Worm (Caenorhabditis elegans) whole organism, L1 larva: ENCODE data around the gene C28G1.2.

Experiments
- F16B12.6 ChIP-seq: fragments of 150-350 bp; optimal IDR thresholded peaks from 2 replicates; lab custom pipeline; 2014; ENCODE audit warnings: missing biosample characterization, missing genetic modification characterization
- aly-2 ChIP-seq: fragments of 150-350 bp; optimal IDR thresholded peaks from 2 replicates; lab custom pipeline; 2014; ENCODE audit warnings: missing biosample characterization, missing genetic modification characterization
- ama-1 ChIP-seq: fragments of 150-350 bp; optimal IDR thresholded peaks from 2 replicates; lab custom pipeline; 2014
- blmp-1 ChIP-seq: fragments of 150-350 bp; optimal IDR thresholded peaks from 2 replicates; lab custom pipeline; 2014; ENCODE audit warnings: missing biosample characterization, missing genetic modification characterization
- ceh-63 ChIP-seq: fragments of 200-800 bp; sonication (Bioruptor generic); optimal IDR thresholded peaks from 2 replicates; lab custom pipeline; 2018; ENCODE audit warnings: mild to moderate bottlenecking, missing genetic modification characterization, missing compliant biosample characterization
- ceh-82 ChIP-seq, 3 experiments: fragments of 150-350 bp in 1 of 3; sonication (generic microtip) in 2 of 3; optimal IDR thresholded peaks; 2 replicates each; lab custom pipeline; 2014 to 2017; ENCODE audit warnings: missing biosample characterization in 3 of 3, missing genetic modification characterization in 3 of 3
- ceh-88 ChIP-seq: fragments of 200-800 bp; sonication (Bioruptor generic); IDR thresholded peaks from 2 replicates; pipeline ENCODE4 v1.3.6; 2022; ENCODE audit warnings: missing genetic modification characterization, missing compliant biosample characterization
- ceh-90 ChIP-seq: sonication (generic microtip); optimal IDR thresholded peaks from 2 replicates; lab custom pipeline; 2016; ENCODE audit warnings: missing genetic modification characterization, missing compliant biosample characterization
- dsc-1 ChIP-seq: sonication (generic microtip); optimal IDR thresholded peaks from 2 replicates; lab custom pipeline; 2016; ENCODE audit warnings: mild to moderate bottlenecking, missing genetic modification characterization, missing compliant biosample characterization
- efl-1 ChIP-seq, 4 experiments: fragments of 150-350 bp; optimal IDR thresholded peaks in 3 of 4; peaks in 1 of 4; 1 replicate in 1 of 4; 2 replicates in 3 of 4; lab custom pipeline; 2014; ENCODE audit warnings: missing biosample characterization in 2 of 4, missing genetic modification characterization in 2 of 4, missing genetic modification reagents in 2 of 4
- elt-3 ChIP-seq, 6 experiments: fragments of 150-350 bp in 1 of 6; sonication (generic microtip); optimal IDR thresholded peaks; 2 replicates each; lab custom pipeline; 2017 to 2018; ENCODE audit warnings: missing biosample characterization in 6 of 6, missing genetic modification characterization in 6 of 6, inconsistent platforms in 1 of 6
- fkh-8 ChIP-seq: sonication (generic microtip); optimal IDR thresholded peaks from 2 replicates; lab custom pipeline; 2016; ENCODE audit warnings: mild to moderate bottlenecking, missing genetic modification characterization, missing compliant biosample characterization
- grh-1 ChIP-seq: fragments of 200-800 bp; sonication (Bioruptor generic); IDR thresholded peaks from 2 replicates; pipeline ENCODE4 v1.3.6; 2022; ENCODE audit warnings: missing genetic modification reagents, missing genetic modification characterization, missing compliant biosample characterization
- hlh-4 ChIP-seq: sonication (generic microtip); optimal IDR thresholded peaks from 2 replicates; lab custom pipeline; 2016; ENCODE audit warnings: mild to moderate bottlenecking, missing genetic modification characterization, missing compliant biosample characterization
- hpl-2 ChIP-seq: fragments of 150-350 bp; optimal IDR thresholded peaks from 2 replicates; lab custom pipeline; 2014; ENCODE audit warnings: missing biosample characterization, missing genetic modification reagents, missing genetic modification characterization
- isw-1 ChIP-seq: fragments of 200-800 bp; sonication (Bioruptor generic); IDR thresholded peaks from 2 replicates; pipeline ENCODE4 v1.3.6; 2022; ENCODE audit warnings: missing genetic modification characterization, missing compliant biosample characterization
- lin-14 ChIP-seq: fragments of 200-800 bp; sonication (Bioruptor generic); optimal IDR thresholded peaks from 2 replicates; lab custom pipeline; 2018; ENCODE audit warnings: mild to moderate bottlenecking, missing genetic modification characterization, moderate library complexity, missing compliant biosample characterization
- lin-35 ChIP-seq, 2 experiments: fragments of 150-350 bp; optimal IDR thresholded peaks; 2 replicates each; lab custom pipeline; 2014; ENCODE audit warnings: missing biosample characterization in 2 of 2, missing genetic modification characterization in 2 of 2, missing genetic modification reagents in 2 of 2
- mep-1 ChIP-seq: fragments of 150-350 bp; optimal IDR thresholded peaks from 2 replicates; lab custom pipeline; 2014; ENCODE audit warnings: missing biosample characterization, missing genetic modification characterization
- nhr-20 ChIP-seq: sonication (generic microtip); optimal IDR thresholded peaks from 2 replicates; lab custom pipeline; 2016; ENCODE audit warnings: mild to moderate bottlenecking, missing genetic modification characterization, missing compliant biosample characterization
- nhr-28 ChIP-seq: fragments of 150-350 bp; optimal IDR thresholded peaks from 2 replicates; lab custom pipeline; 2014; ENCODE audit warnings: missing biosample characterization, missing genetic modification characterization
- nhr-76 ChIP-seq: sonication (generic microtip); optimal IDR thresholded peaks from 2 replicates; lab custom pipeline; 2017; ENCODE audit warnings: missing biosample characterization, missing genetic modification characterization
- nhr-77 ChIP-seq: fragments of 150-350 bp; optimal IDR thresholded peaks from 2 replicates; lab custom pipeline; 2014; ENCODE audit warnings: missing biosample characterization, missing genetic modification characterization
- nhr-85 ChIP-seq: sonication (generic microtip); peaks from one replicate; lab custom pipeline; 2016; ENCODE audit warnings: missing genetic modification characterization, inconsistent platforms, missing compliant biosample characterization
- pag-3 ChIP-seq: sonication (generic microtip); optimal IDR thresholded peaks from 2 replicates; lab custom pipeline; 2017; ENCODE audit warnings: missing genetic modification characterization, mild to moderate bottlenecking, missing compliant biosample characterization, antibody characterized with exemption, borderline replicate concordance; ENCODE audit not compliant: insufficient read depth
- pax-3 ChIP-seq: fragments of 200-800 bp; sonication (Bioruptor generic); optimal IDR thresholded peaks from 2 replicates; lab custom pipeline; 2018; ENCODE audit warnings: mild to moderate bottlenecking, missing genetic modification characterization, moderate library complexity, missing compliant biosample characterization
- snpc-4 ChIP-seq: fragments of 150-350 bp; optimal IDR thresholded peaks from 2 replicates; lab custom pipeline; 2014; ENCODE audit warnings: missing biosample characterization, missing genetic modification characterization
- snu-23 ChIP-seq: sonication (generic microtip); optimal IDR thresholded peaks from 2 replicates; lab custom pipeline; 2016; ENCODE audit warnings: missing genetic modification characterization, missing compliant biosample characterization
- sup-37 ChIP-seq: fragments of 200-800 bp; sonication (Bioruptor generic); optimal IDR thresholded peaks from 2 replicates; lab custom pipeline; 2018; ENCODE audit warnings: mild to moderate bottlenecking, missing genetic modification characterization, missing compliant biosample characterization
- unc-130 ChIP-seq: fragments of 150-350 bp; optimal IDR thresholded peaks from 2 replicates; lab custom pipeline; 2017; ENCODE audit warnings: missing biosample characterization, missing genetic modification characterization, inconsistent platforms
- unc-30 ChIP-seq: sonication (generic microtip); optimal IDR thresholded peaks from 2 replicates; lab custom pipeline; 2017; ENCODE audit warnings: missing biosample characterization, missing genetic modification characterization
- unc-86 ChIP-seq: sonication (generic microtip); optimal IDR thresholded peaks from 2 replicates; lab custom pipeline; 2016; ENCODE audit warnings: missing genetic modification characterization, missing compliant biosample characterization
- unc-98 ChIP-seq: fragments of 200-800 bp; sonication (Bioruptor generic); IDR thresholded peaks from 2 replicates; pipeline ENCODE4 v1.3.6; 2022; ENCODE audit warnings: missing genetic modification characterization, missing compliant biosample characterization
- xbp-1 ChIP-seq: sonication (generic microtip); optimal IDR thresholded peaks from 2 replicates; lab custom pipeline; 2016; ENCODE audit warnings: missing genetic modification characterization, missing compliant biosample characterization
- ztf-11 ChIP-seq, 2 experiments: sonication (generic microtip); optimal IDR thresholded peaks; 2 replicates each; lab custom pipeline; 2016 to 2017; ENCODE audit warnings: missing genetic modification characterization in 2 of 2, missing biosample characterization in 1 of 2, missing compliant biosample characterization in 1 of 2

The C28G1.2 gene

DNA sequence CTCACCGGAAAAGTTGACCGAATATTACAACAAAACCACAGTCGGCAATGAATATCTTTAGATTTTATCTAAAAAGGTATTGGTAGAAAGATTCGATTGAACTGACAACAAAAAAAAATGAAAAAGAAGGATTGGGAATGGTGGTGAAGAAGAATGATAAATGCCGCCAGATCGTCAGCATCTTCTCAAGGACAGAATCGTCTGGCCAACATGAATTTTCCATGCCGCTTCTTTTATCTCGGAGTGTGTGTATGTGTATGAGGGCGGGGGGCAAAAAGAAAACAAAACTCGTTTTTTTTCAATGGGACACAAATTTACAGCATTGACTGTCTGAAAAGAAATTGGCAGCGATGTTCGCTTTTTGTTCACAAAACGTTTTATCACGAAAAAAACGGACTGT is 40.1 kb downstream of the C28G1.2 start:
- TF ChIP-seq ceh-82 (tag; optimal IDR thresholded peaks at IDR 0.05; lab: Kevin White, UChicago) (no peak), blmp-1 (tag; lab: Kevin White, UChicago) (peak; percentile 53), pag-3 (tag; lab: Kevin White, UChicago) (no peak), mep-1 (peak; percentile 27), unc-30 (tag; lab: Kevin White, UChicago) (no peak), nhr-77 (tag; lab: Kevin White, UChicago) (no peak), grh-1 (GFP tag; lab: Robert Waterston, UW) (0 out of 2 replicates have a peak, but pooled peaks have one; percentile 17), snpc-4 (no peak), F16B12.6 (tag; lab: Kevin White, UChicago) (no peak), ama-1 (lab: Kevin White, UChicago) (no peak), lin-14 (GFP tag; lab: Kevin White, UChicago) (peak; percentile 48), pax-3 (tag; lab: Kevin White, UChicago) (no peak), nhr-85 (tag; lab: Kevin White, UChicago) (peak; percentile 28)

DNA sequence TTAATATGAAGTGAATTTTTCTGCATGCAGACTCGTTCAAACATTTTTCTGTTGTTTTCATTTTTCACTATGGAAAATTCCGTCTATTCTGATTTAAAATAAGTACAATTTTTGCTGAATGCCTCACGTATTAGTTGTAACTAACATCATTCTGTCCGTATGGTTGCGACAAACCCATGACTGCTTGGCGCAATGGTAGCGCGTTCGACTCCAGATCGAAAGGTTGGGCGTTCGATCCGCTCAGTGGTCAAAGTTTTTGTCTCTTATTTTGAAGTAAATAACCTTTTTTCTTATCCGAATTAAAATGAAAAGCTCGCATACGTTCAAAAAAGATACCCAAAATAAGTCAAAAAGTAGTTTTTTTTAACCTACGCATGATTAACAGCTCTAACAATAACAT is 41.3 kb downstream of the C28G1.2 start:
- TF ChIP-seq aly-2 (tag; lab: Kevin White, UChicago) (no peak), snu-23 (GFP tag; lab: Kevin White, UChicago) (peak; percentile 23), ztf-11 (tag; optimal IDR thresholded peaks at IDR 0.05; lab: Kevin White, UChicago) (no peak), nhr-77 (tag; lab: Kevin White, UChicago) (no peak), efl-1 (optimal IDR thresholded peaks at IDR 0.05; lab: Kevin White, UChicago) (no peak), efl-1 (GFP tag; optimal IDR thresholded peaks at IDR 0.05 in 1 of 2; lab: Kevin White, UChicago) (peak in 1 of 2 experiments; percentile 86), unc-98 (GFP tag; lab: Robert Waterston, UW) (no peak), lin-35 (GFP tag; optimal IDR thresholded peaks at IDR 0.05; lab: Kevin White, UChicago) (peak in 1 of 2 experiments; percentile 17), nhr-20 (tag; lab: Kevin White, UChicago) (peak; percentile 26)

DNA sequence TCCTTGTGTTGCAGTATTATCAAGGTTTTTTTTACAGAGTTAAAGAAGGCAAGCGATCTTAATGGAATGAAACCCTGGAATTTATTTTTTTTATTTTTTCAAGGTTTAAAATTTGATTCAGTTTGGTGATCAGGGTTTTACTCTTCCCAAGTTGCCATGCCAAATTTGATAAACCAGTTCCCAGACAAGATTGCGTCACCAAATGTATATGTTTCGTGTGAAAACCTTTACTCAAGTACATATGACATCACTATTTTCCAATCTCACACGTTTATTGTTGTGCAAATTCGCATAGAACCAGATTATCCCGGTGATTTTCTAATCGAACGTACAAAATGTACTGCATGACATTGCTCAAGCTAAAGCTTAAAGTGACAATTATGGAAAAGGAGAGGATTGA is 42.9 kb downstream of the C28G1.2 start:
- TF ChIP-seq isw-1 (GFP tag; lab: Robert Waterston, UW): no peak
- peak; percentile 72 for TF ChIP-seq nhr-85 (tag; lab: Kevin White, UChicago)
- no peak for TF ChIP-seq xbp-1 (tag; lab: Kevin White, UChicago)
- TF ChIP-seq elt-3 (tag; optimal IDR thresholded peaks at IDR 0.05; lab: Kevin White, UChicago): no peak
- TF ChIP-seq unc-86 (tag; lab: Kevin White, UChicago): no peak
- TF ChIP-seq, all 84 proteins: peak for 1

DNA sequence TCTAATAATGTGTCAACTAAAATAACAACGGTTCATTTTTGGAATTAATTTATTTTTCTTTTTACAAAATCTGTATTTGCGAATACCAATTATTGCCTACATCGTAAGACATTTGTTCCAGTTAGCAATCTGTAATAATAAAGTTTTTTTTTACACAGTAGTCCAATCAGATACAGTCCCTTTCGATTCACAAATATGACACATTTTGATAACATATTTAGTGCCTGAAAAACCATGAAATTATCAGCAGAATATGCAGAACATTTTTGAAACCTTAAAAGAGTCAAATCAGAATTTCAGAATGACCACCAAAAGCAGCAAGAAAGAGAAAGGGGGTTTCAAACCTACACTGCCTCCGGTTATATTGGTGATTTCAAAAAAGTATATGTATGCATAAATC is 43.5 kb downstream of the C28G1.2 start, which contains the start of gene C06E2.2:
TSS of gene C06E2.2 (plus strand) at position 301 of the 400 bp plus-strand sequence.
- no peak for TF ChIP-seq unc-130 (tag; lab: Kevin White, UChicago)
- TF ChIP-seq ceh-88 (GFP tag; lab: Robert Waterston, UW): no peak
- TF ChIP-seq ceh-63 (GFP tag; lab: Kevin White, UChicago): no peak
- no peak for TF ChIP-seq nhr-28 (tag; lab: Kevin White, UChicago)
- no peak for TF ChIP-seq lin-35 (GFP tag; optimal IDR thresholded peaks at IDR 0.05; lab: Kevin White, UChicago)
- no peak for TF ChIP-seq hlh-4 (tag; lab: Kevin White, UChicago)
- TF ChIP-seq hpl-2 (GFP tag; lab: Kevin White, UChicago): no peak
- TF ChIP-seq sup-37 (GFP tag; lab: Kevin White, UChicago): no peak
- TF ChIP-seq dsc-1 (tag; lab: Kevin White, UChicago): no peak
- TF ChIP-seq efl-1 (optimal IDR thresholded peaks at IDR 0.05; lab: Kevin White, UChicago): no peak
- no peak for TF ChIP-seq efl-1 (GFP tag; optimal IDR thresholded peaks at IDR 0.05 in 1 of 2; lab: Kevin White, UChicago)
- TF ChIP-seq fkh-8: no peak

DNA sequence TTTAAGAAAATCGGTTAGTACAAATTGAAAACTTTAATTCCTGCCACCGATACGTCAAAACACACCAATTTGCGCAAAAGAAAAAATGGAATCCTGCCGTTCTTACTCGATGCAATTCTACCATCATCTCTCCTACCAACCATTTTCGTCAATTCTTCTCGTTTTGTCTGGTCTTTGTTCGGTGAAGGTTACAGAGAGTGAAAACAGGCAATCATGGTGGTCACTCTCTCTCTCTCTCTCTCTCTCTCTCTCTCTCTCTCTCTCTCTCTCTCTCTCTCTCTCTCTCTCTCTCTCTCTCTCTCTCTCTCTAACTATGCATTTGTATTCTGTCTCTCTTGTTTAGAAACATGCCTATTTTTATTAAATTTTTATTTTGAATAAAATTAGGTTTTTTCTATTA is 46.3 kb downstream of the C28G1.2 start:
- no peak for TF ChIP-seq nhr-76 (tag; lab: Kevin White, UChicago)
- peak; percentile 76 for TF ChIP-seq blmp-1 (tag; lab: Kevin White, UChicago)
- TF ChIP-seq ceh-90 (tag; lab: Kevin White, UChicago): no peak
- peak; percentile 88 for TF ChIP-seq nhr-85 (tag; lab: Kevin White, UChicago)
- TF ChIP-seq lin-14 (GFP tag; lab: Kevin White, UChicago): peak; percentile 10
